Fruit fly (Drosophila melanogaster): ENCODE measurements around the gene CG6136.

DNA sequence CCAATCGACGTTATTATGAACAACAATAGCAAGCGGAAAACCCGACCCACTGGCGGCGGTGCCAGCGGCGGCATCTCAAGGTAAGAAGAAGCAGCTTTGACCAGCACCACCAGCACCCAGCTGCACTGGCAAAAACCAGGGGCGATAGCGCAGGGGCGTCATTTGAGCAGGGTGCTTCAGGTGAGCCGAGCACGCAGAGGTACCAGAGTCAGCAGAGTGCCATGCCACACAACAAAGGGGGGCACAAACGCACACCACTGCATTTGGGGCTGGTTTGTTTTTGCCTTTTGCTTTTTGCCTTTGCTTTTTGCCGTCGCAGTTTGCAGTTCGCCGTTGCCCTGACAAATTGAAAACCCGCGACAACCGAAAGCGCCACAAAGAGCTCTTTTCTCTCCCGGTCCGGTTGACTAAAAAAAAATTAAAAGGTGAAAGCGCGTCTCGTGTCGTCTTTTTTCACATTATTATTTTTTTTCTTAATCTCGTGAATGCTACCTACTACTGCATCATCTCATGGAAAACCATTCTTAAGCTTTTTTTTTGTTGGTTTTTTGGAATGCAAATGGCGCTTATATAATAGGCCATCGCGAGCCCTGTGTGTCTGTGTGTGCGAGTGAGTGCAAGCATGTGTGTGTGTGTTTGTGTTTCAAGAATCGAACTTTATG lies 37.2 kb upstream of the CG6136 start:
- TF ChIP-seq Sin3A (optimal IDR thresholded peaks at IDR 0.05) (no peak), psq (optimal IDR thresholded peaks at IDR 0.05) (no peak), insv (optimal IDR thresholded peaks at IDR 0.05) (no peak)

Data from Kc167 (cell line).